Worm (Caenorhabditis elegans) whole organism, L2 larva: ENCODE results near the gene ttm-1.

Source experiments
- F13H6.1 ChIP-seq: sonication (generic microtip); optimal IDR thresholded peaks from 2 replicates; lab custom pipeline; 2016; ENCODE audit warnings: missing genetic modification characterization, missing compliant biosample characterization
- aly-2 ChIP-seq: fragments of 150-350 bp; optimal IDR thresholded peaks from 2 replicates; lab custom pipeline; 2014; ENCODE audit warnings: missing biosample characterization, missing genetic modification characterization
- crh-2 ChIP-seq: sonication (generic microtip); optimal IDR thresholded peaks from 2 replicates; lab custom pipeline; 2017; ENCODE audit warnings: missing biosample characterization, missing genetic modification characterization
- egl-27 ChIP-seq: sonication (generic microtip); optimal IDR thresholded peaks from 3 replicates; lab custom pipeline; 2017; ENCODE audit warnings: missing biosample characterization, missing genetic modification reagents, missing genetic modification characterization
- lin-13 ChIP-seq: fragments of 150-350 bp; optimal IDR thresholded peaks from 2 replicates; lab custom pipeline; 2014; ENCODE audit warnings: missing biosample characterization, missing genetic modification reagents, missing genetic modification characterization
- mab-5 ChIP-seq: fragments of 150-350 bp; optimal IDR thresholded peaks from 2 replicates; lab custom pipeline; 2014; ENCODE audit warnings: missing biosample characterization, missing genetic modification characterization
- mdl-1 ChIP-seq, 2 experiments: fragments of 150-350 bp in 1 of 2; sonication (generic microtip) in 1 of 2; optimal IDR thresholded peaks; 2 replicates each; lab custom pipeline; 2017; ENCODE audit warnings: missing biosample characterization in 2 of 2, missing genetic modification characterization in 2 of 2
- nhr-25 ChIP-seq: fragments of 150-350 bp; sonication (generic microtip); optimal IDR thresholded peaks from 3 replicates; lab custom pipeline; 2014; ENCODE audit warnings: missing biosample characterization, missing genetic modification characterization
- unc-39 ChIP-seq: fragments of 150-350 bp; optimal IDR thresholded peaks from 2 replicates; lab custom pipeline; 2014; ENCODE audit warnings: missing biosample characterization, missing genetic modification characterization

ce11 chrIII:12931108-12931507, 35.7 kb downstream of the ttm-1 start:
- TF ChIP-seq F13H6.1 (tag; lab: Kevin White, UChicago) (no peak), nhr-25 (tag; lab: Kevin White, UChicago) (no peak), mab-5 (tag; lab: Kevin White, UChicago) (no peak), mdl-1 (tag; optimal IDR thresholded peaks at IDR 0.05; lab: Kevin White, UChicago) (no peak), aly-2 (no peak), unc-39 (tag; lab: Kevin White, UChicago) (no peak), egl-27 (no peak), crh-2 (tag; lab: Kevin White, UChicago) (no peak), lin-13 (GFP tag; lab: Kevin White, UChicago) (no peak)
